Fruit fly (Drosophila melanogaster) whole organism, prepupa: ENCODE data around the gene CG13950.

Source experiments
- CG11762 ChIP-seq: fragments of 200-800 bp; sonication (Bioruptor generic); optimal IDR thresholded peaks from 3 replicates; lab custom pipeline; 2016; ENCODE audit warnings: missing biosample characterization, missing genetic modification characterization; ENCODE audit not compliant: insufficient read depth
- CG4318 ChIP-seq: fragments of 200-800 bp; sonication (Bioruptor generic); optimal IDR thresholded peaks from 3 replicates; lab custom pipeline; 2017; ENCODE audit warnings: missing biosample characterization, mild to moderate bottlenecking, missing genetic modification characterization
- Ets96B ChIP-seq: fragments of 200-800 bp; optimal IDR thresholded peaks from 2 replicates; lab custom pipeline; 2019; ENCODE audit warnings: missing biosample characterization, mild to moderate bottlenecking, missing genetic modification characterization, moderate library complexity
- Met ChIP-seq: fragments of 200-800 bp; sonication (Bioruptor generic); optimal IDR thresholded peaks from 3 replicates; lab custom pipeline; 2016; ENCODE audit warnings: missing biosample characterization, missing genetic modification characterization
- Sox15 ChIP-seq: fragments of 200-800 bp; sonication (Bioruptor generic); optimal IDR thresholded peaks from 3 replicates; lab custom pipeline; 2016; ENCODE audit warnings: missing biosample characterization, missing genetic modification characterization

dm6 chr2L:893171-893570, 33.2 kb downstream of the CG13950 start:
- no peak for TF ChIP-seq Sox15 (GFP tag; lab: Kevin White, UChicago)
- TF ChIP-seq CG4318 (GFP tag; lab: Kevin White, UChicago), result no peak
- TF ChIP-seq CG11762 (GFP tag; lab: Kevin White, UChicago), result no peak
- TF ChIP-seq Ets96B (tag; lab: Kevin White, UChicago), result no peak
- no peak for TF ChIP-seq Met (GFP tag; lab: Kevin White, UChicago)
